Fruit fly (Drosophila melanogaster) whole organism, wandering third instar larva: ENCODE measurements around the gene CG46309.

Source experiments
- Abd-B ChIP-seq: fragments of >200 bp; optimal IDR thresholded peaks from 2 replicates; lab custom pipeline; 2017; ENCODE audit warnings: missing biosample characterization, missing genetic modification characterization
- fru ChIP-seq: fragments of 200-800 bp; sonication (Bioruptor generic); optimal IDR thresholded peaks from 3 replicates; lab custom pipeline; 2016; ENCODE audit warnings: missing biosample characterization, mild to moderate bottlenecking, missing genetic modification characterization
- h ChIP-seq: fragments of 200-800 bp; sonication (Bioruptor generic); optimal IDR thresholded peaks from 3 replicates; lab custom pipeline; 2016; ENCODE audit warnings: missing biosample characterization, mild to moderate bottlenecking, missing genetic modification characterization
- usp ChIP-seq: fragments of >200 bp; optimal IDR thresholded peaks from 2 replicates; lab custom pipeline; 2017; ENCODE audit warnings: missing biosample characterization, missing genetic modification characterization

DNA sequence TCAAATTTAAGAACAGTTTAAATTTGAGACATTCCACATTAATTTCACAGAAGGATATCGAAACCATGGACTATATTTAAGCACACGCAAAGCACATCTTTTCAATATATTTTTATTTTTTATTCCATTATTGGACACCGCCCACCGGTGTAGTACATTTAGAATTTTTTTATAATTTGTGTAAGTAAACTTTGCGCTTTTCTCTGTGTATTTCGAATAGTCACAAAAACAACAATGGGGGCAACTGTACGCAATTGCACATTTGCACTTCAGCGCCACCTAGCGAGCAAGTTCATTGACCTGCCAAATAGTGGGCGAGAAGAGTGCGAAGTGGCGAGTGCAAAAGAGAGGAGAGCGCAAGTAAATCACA, 24.2 kb upstream of the CG46309 start:
- TF ChIP-seq Abd-B = no peak
- no peak for TF ChIP-seq usp (GFP tag; lab: Kevin White, UChicago)
- peak; percentile 12 for TF ChIP-seq fru (GFP tag; lab: Kevin White, UChicago)
- peak; percentile 21 for TF ChIP-seq h (GFP tag; lab: Kevin White, UChicago)
